Fruit fly (Drosophila melanogaster) whole organism, prepupa: Measurements from ENCODE around the gene Ost48.

Experiments
- Blimp-1 ChIP-seq: fragments of 200-800 bp; sonication (Bioruptor generic); optimal IDR thresholded peaks from 3 replicates; lab custom pipeline; 2017; ENCODE audit warnings: missing biosample characterization, missing genetic modification characterization, mild to moderate bottlenecking, moderate library complexity, missing genetic modification reagents
- CG10631 ChIP-seq: fragments of 200-800 bp; sonication (Bioruptor generic); optimal IDR thresholded peaks from 2 replicates; lab custom pipeline; 2016; ENCODE audit warnings: missing biosample characterization, missing genetic modification characterization
- CG10669 ChIP-seq: fragments of 200-800 bp; sonication (Bioruptor generic); optimal IDR thresholded peaks from 3 replicates; lab custom pipeline; 2018; ENCODE audit warnings: missing biosample characterization, mild to moderate bottlenecking, missing genetic modification characterization, moderate library complexity
- CG11294 ChIP-seq: fragments of 200-800 bp; sonication (Bioruptor generic); IDR thresholded peaks from 2 replicates; pipeline ENCODE4 v1.3.6; 2022; ENCODE audit warnings: missing biosample characterization, missing genetic modification characterization
- CG11902 ChIP-seq: fragments of 200-800 bp; sonication (Bioruptor generic); optimal IDR thresholded peaks from 3 replicates; lab custom pipeline; 2016; ENCODE audit warnings: missing biosample characterization, missing genetic modification characterization
- CG15336 ChIP-seq: fragments of 200-800 bp; sonication (Bioruptor generic); IDR thresholded peaks from 2 replicates; pipeline ENCODE4 v1.3.6; 2022; ENCODE audit warnings: missing biosample characterization, missing genetic modification characterization
- CG16779 ChIP-seq: fragments of 200-800 bp; sonication (Bioruptor generic); optimal IDR thresholded peaks from 3 replicates; lab custom pipeline; 2017; ENCODE audit warnings: missing biosample characterization, mild to moderate bottlenecking, missing genetic modification characterization
- CG3032 ChIP-seq: fragments of 200-800 bp; optimal IDR thresholded peaks from 2 replicates; lab custom pipeline; 2019; ENCODE audit warnings: missing biosample characterization, mild to moderate bottlenecking, missing genetic modification characterization, moderate library complexity
- CG31627 ChIP-seq: fragments of 200-800 bp; sonication (Bioruptor generic); optimal IDR thresholded peaks from 3 replicates; lab custom pipeline; 2016; ENCODE audit warnings: missing biosample characterization, missing genetic modification characterization
- CG32006 ChIP-seq: fragments of 200-800 bp; sonication (Bioruptor generic); optimal IDR thresholded peaks from 3 replicates; lab custom pipeline; 2017; ENCODE audit warnings: missing biosample characterization, mild to moderate bottlenecking, missing genetic modification characterization
- CG3919 ChIP-seq: fragments of 200-800 bp; sonication (Bioruptor generic); optimal IDR thresholded peaks from 3 replicates; lab custom pipeline; 2016; ENCODE audit warnings: missing biosample characterization, missing genetic modification characterization
- CG4318 ChIP-seq: fragments of 200-800 bp; sonication (Bioruptor generic); optimal IDR thresholded peaks from 3 replicates; lab custom pipeline; 2017; ENCODE audit warnings: missing biosample characterization, mild to moderate bottlenecking, missing genetic modification characterization
- CG6276 ChIP-seq: fragments of 200-800 bp; sonication (Bioruptor generic); optimal IDR thresholded peaks from 2 replicates; lab custom pipeline; 2017; ENCODE audit warnings: missing biosample characterization, mild to moderate bottlenecking, missing genetic modification characterization
- CG6792 ChIP-seq: fragments of 200-800 bp; sonication (Bioruptor generic); optimal IDR thresholded peaks from 3 replicates; lab custom pipeline; 2016; ENCODE audit warnings: missing biosample characterization, missing genetic modification characterization
- CG6854 ChIP-seq: fragments of 200-800 bp; sonication (Bioruptor generic); optimal IDR thresholded peaks from 2 replicates; lab custom pipeline; 2017; ENCODE audit warnings: missing biosample characterization, mild to moderate bottlenecking, missing genetic modification characterization
- CG8119 ChIP-seq: fragments of 200-800 bp; sonication (Bioruptor generic); IDR thresholded peaks from 3 replicates; pipeline ENCODE4 v1.3.6; 2022; ENCODE audit warnings: missing biosample characterization, missing genetic modification characterization
- CG8632 ChIP-seq: fragments of 200-800 bp; sonication (Bioruptor generic); optimal IDR thresholded peaks from 3 replicates; lab custom pipeline; 2016; ENCODE audit warnings: missing biosample characterization, missing genetic modification characterization
- Eip75B ChIP-seq: fragments of 200-800 bp; sonication (Bioruptor generic); optimal IDR thresholded peaks from 3 replicates; lab custom pipeline; 2016; ENCODE audit warnings: missing biosample characterization, missing genetic modification characterization
- Eip78C ChIP-seq: fragments of 200-800 bp; sonication (Bioruptor generic); peaks from one replicate; lab custom pipeline; 2016; ENCODE audit warnings: missing biosample characterization, missing genetic modification characterization
- Ets96B ChIP-seq: fragments of 200-800 bp; optimal IDR thresholded peaks from 2 replicates; lab custom pipeline; 2019; ENCODE audit warnings: missing biosample characterization, mild to moderate bottlenecking, missing genetic modification characterization, moderate library complexity
- Gug ChIP-seq: fragments of 200-800 bp; sonication (Bioruptor generic); IDR thresholded peaks from 2 replicates; pipeline ENCODE4 v1.3.6; 2022; ENCODE audit warnings: missing biosample characterization, missing genetic modification characterization
- Hr38 ChIP-seq: sonication (Bioruptor generic); optimal IDR thresholded peaks from 2 replicates; lab custom pipeline; 2016; ENCODE audit warnings: missing biosample characterization, missing genetic modification characterization
- Hr39 ChIP-seq: fragments of 200-800 bp; sonication (Bioruptor generic); optimal IDR thresholded peaks from 2 replicates; lab custom pipeline; 2016; ENCODE audit warnings: missing biosample characterization, missing genetic modification characterization
- Hr4 ChIP-seq: fragments of 200-800 bp; sonication (Bioruptor generic); optimal IDR thresholded peaks from 3 replicates; lab custom pipeline; 2016; ENCODE audit warnings: missing biosample characterization, missing genetic modification characterization
- Met ChIP-seq: fragments of 200-800 bp; sonication (Bioruptor generic); optimal IDR thresholded peaks from 3 replicates; lab custom pipeline; 2016; ENCODE audit warnings: missing biosample characterization, missing genetic modification characterization
- OdsH ChIP-seq: fragments of 200-800 bp; sonication (Bioruptor generic); optimal IDR thresholded peaks from 3 replicates; lab custom pipeline; 2016; ENCODE audit warnings: missing biosample characterization, missing genetic modification characterization
- Smox ChIP-seq: fragments of 200-800 bp; sonication (Bioruptor generic); optimal IDR thresholded peaks from 3 replicates; lab custom pipeline; 2016; ENCODE audit warnings: missing biosample characterization, missing genetic modification characterization
- Sox102F ChIP-seq: fragments of 200-800 bp; sonication (Bioruptor generic); optimal IDR thresholded peaks from 2 replicates; lab custom pipeline; 2016; ENCODE audit warnings: missing biosample characterization, mild to moderate bottlenecking, missing genetic modification characterization
- Sox14 ChIP-seq: fragments of 200-800 bp; sonication (Bioruptor generic); optimal IDR thresholded peaks from 3 replicates; lab custom pipeline; 2016; ENCODE audit warnings: missing biosample characterization, missing genetic modification characterization
- Sox15 ChIP-seq: fragments of 200-800 bp; sonication (Bioruptor generic); optimal IDR thresholded peaks from 3 replicates; lab custom pipeline; 2016; ENCODE audit warnings: missing biosample characterization, missing genetic modification characterization
- acj6 ChIP-seq: fragments of 200-800 bp; sonication (Bioruptor generic); optimal IDR thresholded peaks from 3 replicates; lab custom pipeline; 2016; ENCODE audit warnings: missing biosample characterization, missing genetic modification characterization
- cyc ChIP-seq: fragments of 200-800 bp; sonication (Bioruptor generic); optimal IDR thresholded peaks from 3 replicates; lab custom pipeline; 2016; ENCODE audit warnings: missing biosample characterization, missing genetic modification characterization
- dac ChIP-seq: fragments of 200-800 bp; sonication (Bioruptor generic); optimal IDR thresholded peaks from 2 replicates; lab custom pipeline; 2017; ENCODE audit warnings: missing biosample characterization, mild to moderate bottlenecking, missing genetic modification characterization
- dsx ChIP-seq: fragments of 200-800 bp; optimal IDR thresholded peaks from 3 replicates; lab custom pipeline; 2019; ENCODE audit warnings: missing biosample characterization, mild to moderate bottlenecking, missing genetic modification characterization, moderate library complexity; ENCODE audit not compliant: poor library complexity, severe bottlenecking
- fd85E ChIP-seq: fragments of 200-800 bp; sonication (Bioruptor generic); optimal IDR thresholded peaks from 3 replicates; lab custom pipeline; 2016; ENCODE audit warnings: missing biosample characterization, missing genetic modification characterization
- lz ChIP-seq: fragments of 200-800 bp; sonication (Bioruptor generic); optimal IDR thresholded peaks from 3 replicates; lab custom pipeline; 2016; ENCODE audit warnings: missing biosample characterization, missing genetic modification characterization
- net ChIP-seq: fragments of 200-800 bp; sonication (Bioruptor generic); optimal IDR thresholded peaks from 3 replicates; lab custom pipeline; 2016; ENCODE audit warnings: missing biosample characterization, missing genetic modification characterization
- pdm3 ChIP-seq: fragments of 200-800 bp; sonication (Bioruptor generic); optimal IDR thresholded peaks from 3 replicates; lab custom pipeline; 2016; ENCODE audit warnings: missing biosample characterization, missing genetic modification characterization
- spab ChIP-seq: fragments of 200-800 bp; sonication (Bioruptor generic); optimal IDR thresholded peaks from 2 replicates; lab custom pipeline; 2017; ENCODE audit warnings: missing biosample characterization, mild to moderate bottlenecking, missing genetic modification characterization, missing genetic modification reagents
- svp ChIP-seq: fragments of 200-800 bp; sonication (Bioruptor generic); peaks from one replicate; lab custom pipeline; 2016; ENCODE audit warnings: missing biosample characterization, missing genetic modification characterization
- topi ChIP-seq: fragments of 200-800 bp; sonication (Bioruptor generic); optimal IDR thresholded peaks from 3 replicates; lab custom pipeline; 2016; ENCODE audit warnings: missing biosample characterization, missing genetic modification characterization

The Ost48 gene

dm6 chrX:9118961-9119633 lies 39.2 kb downstream of the Ost48 start (continued):
- no peak for TF ChIP-seq Hr39 (GFP tag; lab: Kevin White, UChicago)
- TF ChIP-seq dac (GFP tag; lab: Kevin White, UChicago): no peak
- no peak for TF ChIP-seq Sox15
- no peak for TF ChIP-seq Eip75B (GFP tag; lab: Kevin White, UChicago)
- TF ChIP-seq CG11294 (GFP tag; lab: Robert Waterston, UW): no peak
- peak; percentile 87 for TF ChIP-seq Eip78C (GFP tag; lab: Kevin White, UChicago)
- no peak for TF ChIP-seq CG16779 (tag; lab: Kevin White, UChicago)
- peak; percentile 12 for TF ChIP-seq Ets96B
- no peak for TF ChIP-seq CG32006 (GFP tag; lab: Kevin White, UChicago)

dm6 chrX:9117831-9118230 lies 40.5 kb downstream of the Ost48 start:
- TF ChIP-seq Ets96B (no peak), CG4318 (GFP tag; lab: Kevin White, UChicago) (no peak), topi (GFP tag; lab: Kevin White, UChicago) (no peak), Sox102F (GFP tag; lab: Kevin White, UChicago) (no peak), CG6854 (no peak), CG15336 (no peak), Met (GFP tag; lab: Kevin White, UChicago) (no peak), lz (GFP tag; lab: Kevin White, UChicago) (no peak), Hr38 (GFP tag; lab: Kevin White, UChicago) (no peak), fd85E (GFP tag; lab: Kevin White, UChicago) (no peak), CG10631 (no peak), Blimp-1 (GFP tag; lab: Kevin White, UChicago) (no peak), Gug (GFP tag; lab: Robert Waterston, UW) (no peak), net (GFP tag; lab: Kevin White, UChicago) (no peak)

dm6 chrX:9110155-9110909 lies 48.0 kb downstream of the Ost48 start:
- peak; percentile 91 for TF ChIP-seq dsx
- no peak for TF ChIP-seq Hr38 (GFP tag; lab: Kevin White, UChicago)
- no peak for TF ChIP-seq Gug (GFP tag; lab: Robert Waterston, UW)
- TF ChIP-seq Eip78C (GFP tag; lab: Kevin White, UChicago): peak; percentile 40
- TF ChIP-seq Sox102F (GFP tag; lab: Kevin White, UChicago): no peak
- no peak for TF ChIP-seq CG11294 (GFP tag; lab: Robert Waterston, UW)

dm6 chrX:9109072-9109844 lies 49.1 kb downstream of the Ost48 start:
- peak; percentile 65 for TF ChIP-seq Met (GFP tag; lab: Kevin White, UChicago)
- TF ChIP-seq CG31627 (GFP tag; lab: Kevin White, UChicago): peak; percentile 66
- no peak for TF ChIP-seq CG3919 (GFP tag; lab: Kevin White, UChicago)
- peak; percentile 61 for TF ChIP-seq cyc (GFP tag; lab: Kevin White, UChicago)
- TF ChIP-seq CG10631: peak; percentile 57
- peak; percentile 19 for TF ChIP-seq CG6854
- no peak for TF ChIP-seq Hr38 (GFP tag; lab: Kevin White, UChicago)
- TF ChIP-seq Sox15: peak; percentile 53
- no peak for TF ChIP-seq CG4318 (GFP tag; lab: Kevin White, UChicago)
- TF ChIP-seq Smox (GFP tag; lab: Kevin White, UChicago): peak; percentile 66
- TF ChIP-seq CG6792 (GFP tag; lab: Kevin White, UChicago): peak; percentile 42
- TF ChIP-seq fd85E (GFP tag; lab: Kevin White, UChicago): no peak
- peak; percentile 65 for TF ChIP-seq Sox14 (GFP tag; lab: Kevin White, UChicago)
- TF ChIP-seq CG10669: peak; percentile 46
- TF ChIP-seq Ets96B: peak; percentile 23
- peak; percentile 47 for TF ChIP-seq acj6 (GFP tag; lab: Kevin White, UChicago)
- no peak for TF ChIP-seq spab (GFP tag; lab: Kevin White, UChicago)
- no peak for TF ChIP-seq CG16779 (tag; lab: Kevin White, UChicago)
- TF ChIP-seq pdm3 (GFP tag; lab: Kevin White, UChicago): peak; percentile 67
- peak; percentile 37 for TF ChIP-seq CG11902 (GFP tag; lab: Kevin White, UChicago)
- TF ChIP-seq Eip75B (GFP tag; lab: Kevin White, UChicago): peak; percentile 58
- TF ChIP-seq Hr4: no peak
- no peak for TF ChIP-seq CG6276 (GFP tag; lab: Kevin White, UChicago)
- no peak for TF ChIP-seq OdsH
- peak; percentile 69 for TF ChIP-seq topi (GFP tag; lab: Kevin White, UChicago)
- peak; percentile 48; the same call in 2 of the 3 replicates for TF ChIP-seq CG8119 (GFP tag; lab: Robert Waterston, UW)
- no peak for TF ChIP-seq svp (GFP tag; lab: Kevin White, UChicago)
- peak; percentile 48 for TF ChIP-seq CG3032 (tag; lab: Kevin White, UChicago)
- TF ChIP-seq CG8632: peak; percentile 46
